Fruit fly (Drosophila melanogaster) whole organism: ENCODE measurements around the gene Oli.

Experiments used
- CG8478 ChIP-seq: fragments of >200 bp; optimal IDR thresholded peaks from 2 replicates; lab custom pipeline; 2018; ENCODE audit warnings: inconsistent platforms
- Dll ChIP-seq: fragments of >200 bp; optimal IDR thresholded peaks from 2 replicates; lab custom pipeline; 2017
- EcR ChIP-seq, 2 experiments: fragments of >200 bp; optimal IDR thresholded peaks; 2 replicates each; lab custom pipeline; 2017; ENCODE audit warnings: missing biosample characterization in 2 of 2, missing genetic modification characterization in 2 of 2, missing genetic modification reagents in 2 of 2
- pan ChIP-seq: fragments of >200 bp; optimal IDR thresholded peaks from 2 replicates; lab custom pipeline; 2017
- psq ChIP-seq: fragments of >200 bp; optimal IDR thresholded peaks from 2 replicates; lab custom pipeline; 2017
- usp ChIP-seq: fragments of >200 bp; optimal IDR thresholded peaks from 2 replicates; lab custom pipeline; 2017; ENCODE audit warnings: missing biosample characterization, missing genetic modification characterization, mixed read lengths

Oli gene

DNA sequence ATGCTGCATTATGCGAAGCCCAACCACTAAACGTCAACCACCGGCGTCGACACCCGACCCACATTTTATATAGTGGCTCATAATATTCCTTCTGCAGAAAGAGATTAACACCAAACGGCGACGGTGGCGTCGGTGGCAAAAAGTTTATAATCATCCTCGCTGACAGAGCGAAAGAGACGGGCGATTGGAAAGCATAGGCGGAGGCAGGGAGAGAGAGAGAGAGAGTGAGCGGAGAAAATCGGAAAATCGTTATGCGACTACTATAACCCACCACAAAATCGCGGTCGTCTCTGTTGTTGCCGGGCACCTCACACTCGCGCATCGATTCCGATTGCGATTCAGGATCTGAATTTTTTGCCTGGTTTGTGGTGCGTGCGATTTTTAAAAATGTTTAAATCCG lies at the start of gene Oli:
Gene Oli (plus strand): TSS at position 70 of the 400 bp plus-strand sequence.
- TF ChIP-seq Dll (lab: Kevin White, UChicago), result no peak

DNA sequence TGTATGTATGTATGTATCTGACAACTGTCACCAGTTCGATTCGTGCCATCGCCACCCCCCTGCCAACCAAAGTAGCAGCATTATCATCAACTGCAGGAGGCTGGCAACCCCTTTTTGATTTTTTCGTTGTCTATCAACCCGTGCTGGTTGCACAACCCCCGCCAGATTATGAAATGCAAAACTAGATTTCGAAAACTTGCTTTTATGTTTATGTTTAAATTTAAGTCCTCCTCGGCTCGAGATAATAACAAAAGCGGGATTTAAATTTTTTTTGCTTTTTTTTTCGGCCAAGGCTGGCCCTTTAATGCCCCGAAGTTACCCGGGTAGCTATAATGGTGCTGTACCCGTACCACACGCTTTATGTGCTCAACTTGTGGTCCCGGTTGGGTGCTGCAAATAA lies 47.9 kb upstream of the Oli start:
- no peak for TF ChIP-seq Dll (lab: Kevin White, UChicago)
- TF ChIP-seq CG8478 (lab: Kevin White, UChicago), result no peak
- no peak for TF ChIP-seq psq (lab: Kevin White, UChicago)
- TF ChIP-seq usp, result no peak
- no peak for TF ChIP-seq pan (lab: Kevin White, UChicago)

DNA sequence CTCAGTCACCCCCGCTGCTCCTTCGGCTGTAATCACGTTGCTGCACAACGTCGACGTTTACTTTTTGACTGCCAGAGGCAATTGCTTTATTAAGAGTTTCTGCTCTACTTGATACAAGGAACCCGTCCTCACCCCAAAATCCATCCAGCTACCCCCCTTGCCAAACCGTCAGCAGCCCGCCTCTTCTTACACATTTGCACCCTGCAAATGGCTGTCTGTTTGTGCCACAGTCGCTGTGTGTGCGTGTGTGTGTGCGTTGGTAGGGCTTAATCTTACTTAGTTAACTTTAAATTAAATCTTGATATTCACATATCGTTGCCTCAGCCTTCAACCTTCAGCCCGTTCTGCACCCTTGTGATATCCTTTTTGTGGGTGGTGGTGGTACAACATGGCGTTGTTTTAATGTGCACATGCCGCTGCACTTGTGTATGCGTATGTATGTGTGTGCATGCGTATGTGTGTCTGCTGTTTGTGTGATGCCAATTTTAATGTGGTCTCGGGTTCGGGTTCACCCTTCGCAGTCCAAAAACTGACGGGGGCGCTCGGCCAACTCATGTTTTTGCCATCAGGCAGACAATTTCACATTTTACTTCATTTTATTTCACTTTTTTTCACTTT lies 46.2 kb upstream of the Oli start:
- TF ChIP-seq usp (no peak), psq (lab: Kevin White, UChicago) (no peak), EcR (GFP tag; optimal IDR thresholded peaks at IDR 0.05; lab: Kevin White, UChicago) (no peak)

- TF ChIP-seq EcR (GFP tag; optimal IDR thresholded peaks at IDR 0.05; lab: Kevin White, UChicago) (no peak), CG8478 (lab: Kevin White, UChicago) (no peak), usp (no peak), psq (lab: Kevin White, UChicago) (no peak), Dll (lab: Kevin White, UChicago) (no peak), pan (lab: Kevin White, UChicago) (no peak)
Observed at dm6 chr2L:17555665-17556064, 33.3 kb upstream of the Oli start, which contains the start of gene CG7094. Gene CG7094, minus strand, starts transcription at chr2L:17555765.

dm6 chr2L:17558111-17558773 lies 30.7 kb upstream of the Oli start:
- TF ChIP-seq EcR (GFP tag; optimal IDR thresholded peaks at IDR 0.05; lab: Kevin White, UChicago) (no peak), Dll (lab: Kevin White, UChicago) (no peak), usp (no peak), CG8478 (lab: Kevin White, UChicago) (no peak), pan (lab: Kevin White, UChicago) (no peak), psq (lab: Kevin White, UChicago) (no peak)

DNA sequence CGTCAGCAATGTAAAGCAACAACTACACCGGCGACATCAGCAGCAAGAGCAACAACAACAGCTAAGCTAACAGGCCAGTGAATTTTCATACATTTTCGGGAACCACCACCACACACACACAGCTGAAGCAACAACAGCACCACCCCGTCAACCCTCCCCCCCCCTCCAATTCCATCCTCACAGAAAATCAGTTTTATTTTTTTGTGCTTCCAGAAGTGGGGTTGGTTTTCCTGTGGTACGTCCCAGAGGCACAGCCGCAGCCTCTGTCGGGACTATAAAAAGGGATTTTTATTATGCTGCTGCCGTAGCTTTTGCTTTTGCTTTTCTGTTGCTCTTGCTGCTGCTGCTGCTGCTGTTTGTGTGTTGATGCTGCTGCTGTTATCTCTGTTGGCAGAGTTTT lies 29.7 kb upstream of the Oli start:
- TF ChIP-seq CG8478 (lab: Kevin White, UChicago) (no peak), Dll (lab: Kevin White, UChicago) (no peak), pan (lab: Kevin White, UChicago) (no peak), psq (lab: Kevin White, UChicago) (no peak), EcR (GFP tag; optimal IDR thresholded peaks at IDR 0.05; lab: Kevin White, UChicago) (no peak), usp (no peak)

DNA sequence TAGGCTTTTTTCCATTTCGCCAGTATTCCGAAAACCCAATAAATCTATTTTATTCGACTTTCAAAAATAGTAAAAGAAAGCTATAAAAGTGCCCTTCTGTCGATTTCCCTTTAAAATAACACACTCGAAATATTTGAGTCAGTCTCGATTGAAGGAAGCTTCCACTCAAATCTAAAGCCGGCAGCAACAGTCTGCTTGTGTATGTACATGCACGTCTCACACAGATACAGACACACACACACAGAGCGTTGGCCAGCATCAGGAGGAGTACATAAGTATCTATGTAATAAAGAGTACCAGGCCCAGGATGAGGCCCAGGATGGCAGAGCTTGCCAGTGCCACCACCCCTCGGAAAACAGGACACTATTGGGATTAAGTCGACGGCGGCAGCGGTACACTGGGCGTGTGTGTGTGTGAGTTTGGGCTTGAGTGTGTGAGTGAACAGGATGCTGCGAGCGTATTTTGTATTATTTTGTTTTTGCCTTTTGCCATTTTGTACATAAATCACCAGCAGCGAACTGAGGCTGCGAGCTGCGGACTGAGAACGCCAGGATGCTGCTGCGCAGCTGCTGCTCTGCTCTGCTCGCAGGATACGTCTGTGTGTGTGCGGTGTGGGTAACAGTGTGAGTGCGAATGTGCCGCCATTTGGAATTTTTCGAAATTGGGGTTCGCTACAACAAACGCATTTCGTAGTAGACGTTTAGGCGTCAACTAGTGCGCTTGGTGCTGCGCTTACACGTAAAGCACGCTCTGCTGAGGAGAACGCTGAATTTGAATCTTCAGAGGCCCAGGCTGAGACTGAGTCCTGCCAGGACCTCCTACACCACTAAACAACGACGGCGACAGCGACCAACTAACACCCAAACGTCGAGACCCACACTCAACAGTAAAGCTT lies 28.6 kb upstream of the Oli start:
- no peak for TF ChIP-seq Dll (lab: Kevin White, UChicago)
- no peak for TF ChIP-seq pan (lab: Kevin White, UChicago)
- TF ChIP-seq CG8478 (lab: Kevin White, UChicago), result no peak
- no peak for TF ChIP-seq EcR (GFP tag; optimal IDR thresholded peaks at IDR 0.05; lab: Kevin White, UChicago)
- no peak for TF ChIP-seq psq (lab: Kevin White, UChicago)
- no peak for TF ChIP-seq usp

DNA sequence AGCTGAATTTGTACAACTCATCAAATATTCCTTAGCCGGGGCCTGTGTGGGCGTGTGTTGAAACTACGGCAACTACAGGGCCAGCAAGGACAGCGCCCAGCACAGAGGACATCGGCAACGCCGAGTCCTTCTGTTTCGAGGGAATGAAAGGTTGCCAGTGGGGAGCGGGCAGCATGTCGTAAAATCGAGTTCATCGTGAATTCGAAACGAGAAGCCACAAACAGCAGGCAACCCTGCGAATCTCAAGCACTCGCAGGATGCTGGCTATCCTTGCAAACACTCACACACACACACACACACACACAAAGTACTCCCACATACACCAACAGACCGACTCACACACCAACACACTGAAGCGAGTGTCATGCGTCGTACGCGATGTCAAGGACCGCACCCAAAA lies 27.1 kb upstream of the Oli start:
- TF ChIP-seq pan (lab: Kevin White, UChicago), result no peak
- TF ChIP-seq Dll (lab: Kevin White, UChicago), result no peak
- TF ChIP-seq CG8478 (lab: Kevin White, UChicago), result no peak
- TF ChIP-seq usp, result no peak
- no peak for TF ChIP-seq EcR (GFP tag; optimal IDR thresholded peaks at IDR 0.05; lab: Kevin White, UChicago)
- no peak for TF ChIP-seq psq (lab: Kevin White, UChicago)

dm6 chr2L:17564682-17565081 lies 24.3 kb upstream of the Oli start:
- TF ChIP-seq CG8478 (lab: Kevin White, UChicago) (no peak), pan (lab: Kevin White, UChicago) (no peak), EcR (GFP tag; optimal IDR thresholded peaks at IDR 0.05; lab: Kevin White, UChicago) (no peak), psq (lab: Kevin White, UChicago) (no peak), Dll (lab: Kevin White, UChicago) (no peak), usp (no peak)

- TF ChIP-seq EcR (GFP tag; optimal IDR thresholded peaks at IDR 0.05; lab: Kevin White, UChicago) (no peak), usp (no peak), Dll (lab: Kevin White, UChicago) (no peak), pan (lab: Kevin White, UChicago) (no peak), psq (lab: Kevin White, UChicago) (no peak), CG8478 (lab: Kevin White, UChicago) (no peak)
Observed at dm6 chr2L:17565734-17566133, 23.2 kb upstream of the Oli start.

dm6 chr2L:17573063-17573462 lies 15.9 kb upstream of the Oli start:
- TF ChIP-seq psq (lab: Kevin White, UChicago), result no peak
- no peak for TF ChIP-seq EcR (GFP tag; optimal IDR thresholded peaks at IDR 0.05; lab: Kevin White, UChicago)
- no peak for TF ChIP-seq Dll (lab: Kevin White, UChicago)
- TF ChIP-seq pan (lab: Kevin White, UChicago), result no peak
- no peak for TF ChIP-seq usp
- no peak for TF ChIP-seq CG8478 (lab: Kevin White, UChicago)
